Worm (Caenorhabditis elegans) whole organism, L1 larva: ENCODE measurements around the gene fbxb-22.

Experiments
- lsy-2 ChIP-seq, 2 experiments: fragments of 150-350 bp; optimal IDR thresholded peaks; 2 replicates each; lab custom pipeline; 2014; ENCODE audit warnings: missing biosample characterization in 2 of 2, missing genetic modification characterization in 2 of 2
- nhr-76 ChIP-seq: sonication (generic microtip); optimal IDR thresholded peaks from 2 replicates; lab custom pipeline; 2017; ENCODE audit warnings: missing biosample characterization, missing genetic modification characterization

ce11 chrIII:11918247-11918769 is 34.8 kb upstream of the fbxb-22 start, which contains the start of gene znf-593:
- TF ChIP-seq lsy-2 (tag; optimal IDR thresholded peaks at IDR 0.05; lab: Kevin White, UChicago) (no peak), nhr-76 (tag; lab: Kevin White, UChicago) (no peak)
